Worm (Caenorhabditis elegans) whole organism, late embryonic: ENCODE measurements around the gene nas-28.
A peak's percentile ranks its signal among the peaks of the same experiment; 100 is the strongest.

ENCODE experiments used
- C08G9.2 ChIP-seq: sonication (generic microtip); optimal IDR thresholded peaks from 2 replicates; lab custom pipeline; 2016; ENCODE audit warnings: mild to moderate bottlenecking, missing genetic modification characterization, moderate library complexity, missing compliant biosample characterization
- F13H6.1 ChIP-seq: sonication (generic microtip); optimal IDR thresholded peaks from 2 replicates; lab custom pipeline; 2016; ENCODE audit warnings: missing genetic modification characterization, missing compliant biosample characterization
- T23F11.4 ChIP-seq: fragments of 200-800 bp; sonication (Bioruptor generic); optimal IDR thresholded peaks from 2 replicates; lab custom pipeline; 2018; ENCODE audit warnings: mild to moderate bottlenecking, missing genetic modification characterization, missing compliant biosample characterization
- Y22D7AL.16 ChIP-seq: sonication (generic microtip); optimal IDR thresholded peaks from 2 replicates; lab custom pipeline; 2016; ENCODE audit warnings: missing genetic modification characterization, missing compliant biosample characterization
- ahr-1 ChIP-seq: sonication (generic microtip); optimal IDR thresholded peaks from 2 replicates; lab custom pipeline; 2016; ENCODE audit warnings: missing genetic modification characterization, missing compliant biosample characterization
- ceh-14 ChIP-seq: sonication (generic microtip); optimal IDR thresholded peaks from 2 replicates; lab custom pipeline; 2016; ENCODE audit warnings: missing genotype, missing genetic modification characterization, missing compliant biosample characterization
- ceh-18 ChIP-seq: sonication (generic microtip); optimal IDR thresholded peaks from 2 replicates; lab custom pipeline; 2016; ENCODE audit warnings: missing genetic modification characterization, missing compliant biosample characterization
- ceh-19 ChIP-seq: fragments of 200-800 bp; sonication (Bioruptor generic); optimal IDR thresholded peaks from 2 replicates; lab custom pipeline; 2018; ENCODE audit warnings: mild to moderate bottlenecking, missing genetic modification characterization, missing compliant biosample characterization
- ceh-24 ChIP-seq: sonication (generic microtip); optimal IDR thresholded peaks from 2 replicates; lab custom pipeline; 2016; ENCODE audit warnings: mild to moderate bottlenecking, missing genetic modification characterization, missing compliant biosample characterization
- ceh-31 ChIP-seq: sonication (generic microtip); optimal IDR thresholded peaks from 2 replicates; lab custom pipeline; 2016; ENCODE audit warnings: missing genetic modification characterization, missing compliant biosample characterization
- ceh-34 ChIP-seq: sonication (generic microtip); optimal IDR thresholded peaks from 2 replicates; lab custom pipeline; 2016; ENCODE audit warnings: mild to moderate bottlenecking, missing genetic modification characterization, missing compliant biosample characterization
- ceh-48 ChIP-seq: sonication (generic microtip); optimal IDR thresholded peaks from 2 replicates; lab custom pipeline; 2016; ENCODE audit warnings: missing genetic modification characterization, inconsistent platforms, missing compliant biosample characterization
- ceh-6 ChIP-seq: fragments of 200-800 bp; sonication (Bioruptor generic); optimal IDR thresholded peaks from 2 replicates; lab custom pipeline; 2018; ENCODE audit warnings: mild to moderate bottlenecking, missing genetic modification characterization, missing compliant biosample characterization
- che-1 ChIP-seq: sonication (generic microtip); optimal IDR thresholded peaks from 2 replicates; lab custom pipeline; 2016; ENCODE audit warnings: mild to moderate bottlenecking, missing genetic modification characterization, missing compliant biosample characterization
- dmd-4 ChIP-seq: sonication (generic microtip); optimal IDR thresholded peaks from 2 replicates; lab custom pipeline; 2016; ENCODE audit warnings: borderline replicate concordance, missing genetic modification characterization, missing compliant biosample characterization
- dve-1 ChIP-seq: sonication (generic microtip); optimal IDR thresholded peaks from 2 replicates; lab custom pipeline; 2017; ENCODE audit warnings: antibody characterized with exemption, mild to moderate bottlenecking, missing genetic modification characterization, missing compliant biosample characterization
- elt-2 ChIP-seq: sonication (generic microtip); optimal IDR thresholded peaks from 2 replicates; lab custom pipeline; 2016; ENCODE audit warnings: missing genetic modification reagents, missing genetic modification characterization, missing compliant biosample characterization
- eyg-1 ChIP-seq: sonication (generic microtip); optimal IDR thresholded peaks from 2 replicates; lab custom pipeline; 2016; ENCODE audit warnings: missing genotype, missing genetic modification characterization, missing compliant biosample characterization
- fax-1 ChIP-seq: sonication (generic microtip); optimal IDR thresholded peaks from 2 replicates; lab custom pipeline; 2016; ENCODE audit warnings: missing genotype, missing genetic modification characterization, missing compliant biosample characterization
- fkh-6 ChIP-seq: sonication (generic microtip); optimal IDR thresholded peaks from 2 replicates; lab custom pipeline; 2016; ENCODE audit warnings: missing genetic modification characterization, missing compliant biosample characterization
- gmeb-2 ChIP-seq: sonication (generic microtip); optimal IDR thresholded peaks from 2 replicates; lab custom pipeline; 2016; ENCODE audit warnings: missing genetic modification characterization, inconsistent platforms, missing compliant biosample characterization
- hlh-13 ChIP-seq: fragments of 200-800 bp; sonication (Bioruptor generic); optimal IDR thresholded peaks from 2 replicates; lab custom pipeline; 2018; ENCODE audit warnings: mild to moderate bottlenecking, missing genetic modification characterization, missing compliant biosample characterization
- hlh-6 ChIP-seq: sonication (generic microtip); optimal IDR thresholded peaks from 2 replicates; lab custom pipeline; 2016; ENCODE audit warnings: missing genotype, missing genetic modification characterization, missing compliant biosample characterization
- hlh-8 ChIP-seq: sonication (generic microtip); optimal IDR thresholded peaks from 2 replicates; lab custom pipeline; 2016; ENCODE audit warnings: missing genotype, missing genetic modification characterization, missing compliant biosample characterization
- lim-6 ChIP-seq: sonication (generic microtip); optimal IDR thresholded peaks from 2 replicates; lab custom pipeline; 2016; ENCODE audit warnings: missing genetic modification characterization, missing compliant biosample characterization
- lin-11 ChIP-seq: fragments of 200-800 bp; sonication (Bioruptor generic); optimal IDR thresholded peaks from 2 replicates; lab custom pipeline; 2018; ENCODE audit warnings: mild to moderate bottlenecking, missing genetic modification characterization, missing compliant biosample characterization
- madf-2 ChIP-seq: sonication (generic microtip); optimal IDR thresholded peaks from 2 replicates; lab custom pipeline; 2017; ENCODE audit warnings: missing genetic modification characterization, missing compliant biosample characterization
- mec-3 ChIP-seq: sonication (generic microtip); optimal IDR thresholded peaks from 2 replicates; lab custom pipeline; 2016; ENCODE audit warnings: borderline replicate concordance, missing genetic modification characterization, missing compliant biosample characterization
- nfya-1 ChIP-seq: sonication (generic microtip); optimal IDR thresholded peaks from 2 replicates; lab custom pipeline; 2017; ENCODE audit warnings: missing genetic modification characterization, mild to moderate bottlenecking, missing compliant biosample characterization, antibody characterized with exemption, moderate library complexity
- nhr-11 ChIP-seq: fragments of 150-350 bp; optimal IDR thresholded peaks from 2 replicates; lab custom pipeline; 2014; ENCODE audit warnings: missing biosample characterization, missing genetic modification characterization
- npax-4 ChIP-seq: sonication (generic microtip); optimal IDR thresholded peaks from 2 replicates; lab custom pipeline; 2016; ENCODE audit warnings: missing genetic modification characterization, missing compliant biosample characterization
- pag-3 ChIP-seq: sonication (generic microtip); optimal IDR thresholded peaks from 2 replicates; lab custom pipeline; 2016; ENCODE audit warnings: missing compliant biosample characterization, missing genetic modification characterization, borderline replicate concordance
- pat-9 ChIP-seq: fragments of 200-800 bp; sonication (Bioruptor generic); optimal IDR thresholded peaks from 2 replicates; lab custom pipeline; 2018; ENCODE audit warnings: mild to moderate bottlenecking, missing genetic modification characterization, moderate library complexity, missing compliant biosample characterization
- pha-4 ChIP-seq: fragments of 150-350 bp; optimal IDR thresholded peaks from 2 replicates; lab custom pipeline; 2018; ENCODE audit warnings: missing biosample characterization, missing genetic modification reagents, missing genetic modification characterization
- pros-1 ChIP-seq: fragments of 150-350 bp; optimal IDR thresholded peaks from 2 replicates; lab custom pipeline; 2014; ENCODE audit warnings: missing biosample characterization, missing genetic modification reagents, missing genetic modification characterization
- ref-2 ChIP-seq: sonication (generic microtip); optimal IDR thresholded peaks from 2 replicates; lab custom pipeline; 2016; ENCODE audit warnings: missing genetic modification characterization, missing compliant biosample characterization
- sdc-2 ChIP-seq: sonication (generic microtip); optimal IDR thresholded peaks from 2 replicates; lab custom pipeline; 2016; ENCODE audit warnings: missing genotype, missing genetic modification characterization, missing compliant biosample characterization
- sox-4 ChIP-seq: sonication (generic microtip); optimal IDR thresholded peaks from 2 replicates; lab custom pipeline; 2017; ENCODE audit warnings: mild to moderate bottlenecking, missing genetic modification characterization, inconsistent platforms, missing compliant biosample characterization
- tbx-2 ChIP-seq: sonication (generic microtip); optimal IDR thresholded peaks from 2 replicates; lab custom pipeline; 2016; ENCODE audit warnings: missing genetic modification characterization, missing compliant biosample characterization
- ttx-3 ChIP-seq: sonication (generic microtip); optimal IDR thresholded peaks from 2 replicates; lab custom pipeline; 2016; ENCODE audit warnings: missing genetic modification reagents, missing genetic modification characterization, missing compliant biosample characterization
- unc-3 ChIP-seq, 2 experiments: fragments of 200-800 bp in 1 of 2; sonication (Bioruptor generic) in 1 of 2; sonication (generic microtip) in 1 of 2; conservative IDR thresholded peaks in 1 of 2; optimal IDR thresholded peaks in 1 of 2; 2 replicates each; pipeline versions ENCODE4 v1.3.6 to Lab custom; 2016 to 2022; ENCODE audit warnings: missing compliant biosample characterization in 2 of 2, missing genetic modification characterization in 2 of 2, missing genetic modification reagents in 1 of 2
- unc-42 ChIP-seq: sonication (generic microtip); optimal IDR thresholded peaks from 2 replicates; lab custom pipeline; 2016; ENCODE audit warnings: missing genotype, missing genetic modification characterization, missing compliant biosample characterization
- unc-55 ChIP-seq: sonication (generic microtip); optimal IDR thresholded peaks from 2 replicates; lab custom pipeline; 2017; ENCODE audit warnings: missing biosample characterization, missing genetic modification reagents, missing genetic modification characterization
- unc-86 ChIP-seq: sonication (generic microtip); optimal IDR thresholded peaks from 2 replicates; lab custom pipeline; 2016; ENCODE audit warnings: missing genetic modification characterization, missing compliant biosample characterization
- zip-5 ChIP-seq: sonication (generic microtip); optimal IDR thresholded peaks from 2 replicates; lab custom pipeline; 2016; ENCODE audit warnings: missing genetic modification characterization, missing compliant biosample characterization

Gene nas-28

ce11 chrIII:6137431-6137830 is 45.6 kb downstream of the nas-28 start:
- TF ChIP-seq zip-5 (tag; lab: Kevin White, UChicago) (no peak), hlh-6 (no peak), sox-4 (no peak), pag-3 (no peak), pat-9 (tag; lab: Kevin White, UChicago) (no peak), mec-3 (no peak), pros-1 (tag; lab: Kevin White, UChicago) (peak; percentile 55), ahr-1 (tag; lab: Kevin White, UChicago) (no peak), dmd-4 (peak; percentile 15), ceh-18 (tag; lab: Kevin White, UChicago) (peak; percentile 63), che-1 (tag; lab: Kevin White, UChicago) (no peak), dve-1 (tag; lab: Kevin White, UChicago) (no peak), F13H6.1 (tag; lab: Kevin White, UChicago) (no peak), unc-42 (peak; percentile 80), nhr-11 (tag; lab: Kevin White, UChicago) (no peak), T23F11.4 (GFP tag; lab: Kevin White, UChicago) (no peak), hlh-13 (GFP tag; lab: Kevin White, UChicago) (no peak), eyg-1 (tag; lab: Kevin White, UChicago) (no peak), unc-86 (tag; lab: Kevin White, UChicago) (no peak), lin-11 (no peak), nfya-1 (tag; lab: Kevin White, UChicago) (peak; percentile 43), tbx-2 (tag; lab: Kevin White, UChicago) (peak; percentile 39), unc-55 (GFP tag; lab: Kevin White, UChicago) (no peak), ceh-14 (tag; lab: Kevin White, UChicago) (peak; percentile 51), ceh-48 (tag; lab: Kevin White, UChicago) (no peak), ceh-6 (GFP tag; lab: Kevin White, UChicago) (no peak), Y22D7AL.16 (no peak), unc-3 (GFP tag; conservative IDR thresholded peaks at IDR 0.05; lab: Robert Waterston, UW) (no peak), unc-3 (tag; optimal IDR thresholded peaks at IDR 0.05; lab: Kevin White, UChicago) (no peak), ttx-3 (tag; lab: Kevin White, UChicago) (no peak), ceh-31 (tag; lab: Kevin White, UChicago) (peak; percentile 74), fax-1 (tag; lab: Kevin White, UChicago) (peak; percentile 6), madf-2 (tag; lab: Kevin White, UChicago) (peak; percentile 25), elt-2 (tag; lab: Kevin White, UChicago) (no peak), hlh-8 (tag; lab: Kevin White, UChicago) (no peak), ceh-34 (tag; lab: Kevin White, UChicago) (peak; percentile 21), pha-4 (tag; lab: Kevin White, UChicago) (no peak), fkh-6 (no peak), npax-4 (tag; lab: Kevin White, UChicago) (no peak)

- TF ChIP-seq ceh-31 (tag; lab: Kevin White, UChicago) (no peak), C08G9.2 (tag; lab: Kevin White, UChicago) (no peak)
Observed at ce11 chrIII:6136178-6136577, 46.8 kb downstream of the nas-28 start, which contains the start of gene mvk-1. mvk-1 (minus strand) TSS chrIII:6136278.

ce11 chrIII:6135211-6135610 is 47.8 kb downstream of the nas-28 start:
- TF ChIP-seq lin-11 (no peak), ceh-24 (no peak), nhr-11 (tag; lab: Kevin White, UChicago) (no peak), ceh-31 (tag; lab: Kevin White, UChicago) (peak; percentile 42), pag-3 (no peak), tbx-2 (tag; lab: Kevin White, UChicago) (peak; percentile 29), ceh-6 (GFP tag; lab: Kevin White, UChicago) (no peak), Y22D7AL.16 (no peak), gmeb-2 (no peak), hlh-8 (tag; lab: Kevin White, UChicago) (no peak), ref-2 (tag; lab: Kevin White, UChicago) (peak; percentile 30), ahr-1 (tag; lab: Kevin White, UChicago) (no peak), ceh-18 (tag; lab: Kevin White, UChicago) (no peak), ceh-19 (peak; percentile 10), fax-1 (tag; lab: Kevin White, UChicago) (no peak), npax-4 (tag; lab: Kevin White, UChicago) (no peak), unc-86 (tag; lab: Kevin White, UChicago) (no peak), lim-6 (tag; lab: Kevin White, UChicago) (no peak), sdc-2 (tag; lab: Kevin White, UChicago) (peak; percentile 22), unc-42 (peak; percentile 74)
